Worm (Caenorhabditis elegans): ENCODE measurements around the gene Y56A3A.7.
A peak's percentile ranks its signal among the peaks of the same experiment; 100 is the strongest.

The Y56A3A.7 gene

ce11 chrIII:11896652-11897051 lies 50.2 kb downstream of the Y56A3A.7 start:
- TF ChIP-seq nfya-1 (tag; optimal IDR thresholded peaks at IDR 0.05; ENCODE audit: insufficient read depth), result peak; percentile 57
- TF ChIP-seq mml-1 (tag; optimal IDR thresholded peaks at IDR 0.05), result no peak

DNA sequence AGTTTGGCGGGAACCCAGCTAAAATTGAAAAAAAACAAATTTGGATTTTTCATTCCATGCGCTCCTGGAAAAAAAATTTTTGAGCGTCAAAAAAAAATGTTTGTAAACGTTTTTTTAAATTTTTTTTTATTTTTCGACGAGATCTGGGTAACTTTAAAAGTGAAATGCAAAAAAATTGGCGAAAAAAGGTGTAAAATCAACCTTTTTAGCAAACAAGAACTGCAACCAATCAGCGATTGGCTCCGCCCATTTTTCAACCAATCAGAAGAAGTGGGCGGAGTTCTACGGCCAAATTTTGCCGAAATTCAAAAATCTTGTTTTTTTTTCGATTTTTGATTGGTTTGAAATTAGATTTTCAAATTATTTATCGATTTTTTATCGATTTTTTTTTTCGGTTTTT lies 51.3 kb downstream of the Y56A3A.7 start:
- TF ChIP-seq lsy-12 (tag; optimal IDR thresholded peaks at IDR 0.05), result no peak
- TF ChIP-seq zag-1 (tag; optimal IDR thresholded peaks at IDR 0.05), result no peak
- peak; percentile 70 for TF ChIP-seq nfya-1 (tag; optimal IDR thresholded peaks at IDR 0.05; ENCODE audit: insufficient read depth)

ce11 chrIII:11892939-11893338 lies 53.9 kb downstream of the Y56A3A.7 start, which contains the start of gene Y56A3A.41:
Y56A3A.41 (minus strand) TSS chrIII:11893039.
- no peak for TF ChIP-seq eor-1 (tag; optimal IDR thresholded peaks at IDR 0.05)
- TF ChIP-seq nhr-23 (tag; optimal IDR thresholded peaks at IDR 0.05), result no peak
- TF ChIP-seq fos-1 (tag; optimal IDR thresholded peaks at IDR 0.05), result no peak
- no peak for TF ChIP-seq tbx-2 (tag; optimal IDR thresholded peaks at IDR 0.05)
- TF ChIP-seq ztf-11 (tag; optimal IDR thresholded peaks at IDR 0.05), result no peak
- no peak for TF ChIP-seq R02D3.7 (tag; optimal IDR thresholded peaks at IDR 0.05)
- no peak for TF ChIP-seq jun-1 (tag; optimal IDR thresholded peaks at IDR 0.05)
- TF ChIP-seq ama-1 (optimal IDR thresholded peaks at IDR 0.05), result no peak
- TF ChIP-seq nhr-43 (tag; optimal IDR thresholded peaks at IDR 0.05; ENCODE audit: poor library complexity, severe bottlenecking), result no peak
- TF ChIP-seq elt-2 (tag; optimal IDR thresholded peaks at IDR 0.05), result no peak
- no peak for TF ChIP-seq nhr-237 (tag; optimal IDR thresholded peaks at IDR 0.05)
- no peak for TF ChIP-seq nfya-1 (tag; optimal IDR thresholded peaks at IDR 0.05; ENCODE audit: insufficient read depth)

DNA sequence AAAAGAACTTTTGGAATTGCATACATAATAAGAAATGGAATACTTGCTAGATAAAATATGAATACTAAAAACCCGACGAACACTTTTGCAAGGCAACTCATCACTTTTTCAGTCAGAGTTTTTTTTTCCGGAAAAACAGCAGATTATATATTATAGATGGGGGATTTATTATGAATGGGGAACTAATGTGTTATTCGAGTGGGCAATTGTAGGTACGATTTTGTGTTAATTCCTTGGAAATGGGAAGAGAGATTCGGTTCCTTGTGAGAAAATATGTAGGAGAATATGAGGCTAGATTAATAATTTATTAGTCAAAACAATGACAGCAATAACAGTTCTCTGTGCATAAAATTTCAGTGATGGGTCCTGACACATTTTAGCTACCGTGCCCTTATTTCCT lies 55.5 kb downstream of the Y56A3A.7 start, which contains the start of gene faah-5:
TSS of gene faah-5 (minus strand) at position 101 of the 400 bp plus-strand sequence.
- no peak for TF ChIP-seq elt-2 (tag; optimal IDR thresholded peaks at IDR 0.05)
- no peak for TF ChIP-seq snpc-4 (tag; optimal IDR thresholded peaks at IDR 0.05)
- no peak for TF ChIP-seq R02D3.7 (tag; optimal IDR thresholded peaks at IDR 0.05)
- no peak for TF ChIP-seq lsy-12 (tag; optimal IDR thresholded peaks at IDR 0.05)
- TF ChIP-seq nhr-76 (tag; optimal IDR thresholded peaks at IDR 0.05), result no peak
- no peak for TF ChIP-seq ama-1 (optimal IDR thresholded peaks at IDR 0.05)
